Fruit fly (Drosophila melanogaster) whole organism, wandering third instar larva: ENCODE results near the gene Dpp10.

Experiments used
- Dfd ChIP-seq: fragments of >200 bp; optimal IDR thresholded peaks from 2 replicates; lab custom pipeline; 2017; ENCODE audit warnings: missing biosample characterization, missing genetic modification characterization
- psq ChIP-seq: fragments of 200-800 bp; sonication (Bioruptor generic); optimal IDR thresholded peaks from 3 replicates; lab custom pipeline; 2017; ENCODE audit warnings: missing biosample characterization, mild to moderate bottlenecking, missing genetic modification characterization, moderate library complexity

- TF ChIP-seq psq (GFP tag; lab: Kevin White, UChicago): no peak
- no peak for TF ChIP-seq Dfd
These were observed 16.5 kb downstream of the Dpp10 start for dm6 chr2L:6584346-6584745.
